Fruit fly (Drosophila melanogaster) whole organism, prepupa: ENCODE measurements around the gene CG7785.

Experiments
- CG15336 ChIP-seq: fragments of 200-800 bp; sonication (Bioruptor generic); IDR thresholded peaks from 2 replicates; pipeline ENCODE4 v1.3.6; 2022; ENCODE audit warnings: missing biosample characterization, missing genetic modification characterization
- CG6163 ChIP-seq: fragments of 200-800 bp; sonication (Bioruptor generic); IDR thresholded peaks from 3 replicates; pipeline ENCODE4 v1.3.6; 2022; ENCODE audit warnings: missing biosample characterization, missing genetic modification characterization
- CG6276 ChIP-seq: fragments of 200-800 bp; sonication (Bioruptor generic); optimal IDR thresholded peaks from 2 replicates; lab custom pipeline; 2017; ENCODE audit warnings: missing biosample characterization, mild to moderate bottlenecking, missing genetic modification characterization
- CG7368 ChIP-seq: fragments of 200-800 bp; sonication (Bioruptor generic); optimal IDR thresholded peaks from 3 replicates; lab custom pipeline; 2016; ENCODE audit warnings: missing biosample characterization, missing genetic modification characterization
- CG8119 ChIP-seq: fragments of 200-800 bp; sonication (Bioruptor generic); IDR thresholded peaks from 3 replicates; pipeline ENCODE4 v1.3.6; 2022; ENCODE audit warnings: missing biosample characterization, missing genetic modification characterization
- Ets96B ChIP-seq: fragments of 200-800 bp; optimal IDR thresholded peaks from 2 replicates; lab custom pipeline; 2019; ENCODE audit warnings: missing biosample characterization, mild to moderate bottlenecking, missing genetic modification characterization, moderate library complexity
- Hr38 ChIP-seq: sonication (Bioruptor generic); optimal IDR thresholded peaks from 2 replicates; lab custom pipeline; 2016; ENCODE audit warnings: missing biosample characterization, missing genetic modification characterization
- Hr39 ChIP-seq: fragments of 200-800 bp; sonication (Bioruptor generic); optimal IDR thresholded peaks from 2 replicates; lab custom pipeline; 2016; ENCODE audit warnings: missing biosample characterization, missing genetic modification characterization
- Sox15 ChIP-seq: fragments of 200-800 bp; sonication (Bioruptor generic); optimal IDR thresholded peaks from 3 replicates; lab custom pipeline; 2016; ENCODE audit warnings: missing biosample characterization, missing genetic modification characterization
- fd85E ChIP-seq: fragments of 200-800 bp; sonication (Bioruptor generic); optimal IDR thresholded peaks from 3 replicates; lab custom pipeline; 2016; ENCODE audit warnings: missing biosample characterization, missing genetic modification characterization
- ss ChIP-seq, 2 experiments: fragments of 200-800 bp; sonication (Bioruptor generic); optimal IDR thresholded peaks; 2 replicates in 1 of 2; 3 replicates in 1 of 2; lab custom pipeline; 2017 to 2018; ENCODE audit warnings: mild to moderate bottlenecking in 2 of 2, missing biosample characterization in 2 of 2, missing genetic modification characterization in 2 of 2, moderate library complexity in 1 of 2

DNA sequence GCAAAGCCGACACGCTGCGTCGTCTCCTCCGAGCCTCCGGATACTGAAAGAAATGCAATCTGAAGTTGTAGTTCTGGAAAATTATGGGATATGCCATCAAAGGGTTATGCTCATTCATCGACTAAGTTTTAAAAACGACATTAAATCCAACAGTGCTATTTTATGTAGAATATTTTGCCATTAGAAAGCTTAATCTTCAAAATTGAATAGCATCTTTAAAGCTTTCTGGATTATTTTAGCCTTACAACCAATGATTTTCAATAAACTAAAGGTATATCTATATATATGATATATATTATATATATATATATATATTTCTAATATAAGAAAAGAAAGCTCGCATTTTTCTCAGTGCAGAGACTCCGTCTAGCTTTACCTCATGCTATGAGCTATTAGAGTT is 43.0 kb downstream of the CG7785 start:
- TF ChIP-seq fd85E (no peak), ss (GFP tag; optimal IDR thresholded peaks at IDR 0.05; lab: Kevin White, UChicago) (no peak), CG6276 (GFP tag; lab: Kevin White, UChicago) (no peak), Hr38 (GFP tag; lab: Kevin White, UChicago) (no peak), CG6163 (GFP tag; lab: Robert Waterston, UW) (no peak), Sox15 (no peak), CG8119 (no peak), Hr39 (GFP tag; lab: Kevin White, UChicago) (no peak), CG15336 (no peak), Ets96B (tag; lab: Kevin White, UChicago) (peak; percentile 6), CG7368 (GFP tag; lab: Kevin White, UChicago) (no peak)
